Fruit fly (Drosophila melanogaster) whole organism, embryonic: ENCODE data around the gene Muc91C.
A peak's percentile ranks its signal among the peaks of the same experiment; 100 is the strongest.

Experiments used
- CG11085 ChIP-seq: fragments of 200-800 bp; sonication (Bioruptor generic); IDR thresholded peaks from 2 replicates; pipeline ENCODE4 v1.3.6; 2022; ENCODE audit warnings: missing biosample characterization, missing genetic modification characterization
- CG15269 ChIP-seq: fragments of 200-800 bp; sonication (Bioruptor generic); optimal IDR thresholded peaks from 2 replicates; lab custom pipeline; 2018; ENCODE audit warnings: missing biosample characterization, mild to moderate bottlenecking, missing genetic modification characterization, moderate library complexity
- CG1529 ChIP-seq: fragments of 200-800 bp; sonication (Bioruptor generic); optimal IDR thresholded peaks from 3 replicates; lab custom pipeline; 2018; ENCODE audit warnings: missing biosample characterization, missing genetic modification characterization
- CG1647 ChIP-seq: fragments of 200-800 bp; sonication (Bioruptor generic); optimal IDR thresholded peaks from 3 replicates; lab custom pipeline; 2016; ENCODE audit warnings: missing biosample characterization, missing genetic modification characterization
- CG17359 ChIP-seq: fragments of 200-800 bp; sonication (Bioruptor generic); optimal IDR thresholded peaks from 3 replicates; lab custom pipeline; 2018; ENCODE audit warnings: missing biosample characterization, mild to moderate bottlenecking, missing genetic modification characterization, moderate library complexity
- CG18262 ChIP-seq: fragments of 200-800 bp; optimal IDR thresholded peaks from 3 replicates; lab custom pipeline; 2019; ENCODE audit warnings: missing biosample characterization, mild to moderate bottlenecking, missing genetic modification characterization, moderate library complexity
- CG18764 ChIP-seq: fragments of 200-800 bp; sonication (Bioruptor generic); optimal IDR thresholded peaks from 3 replicates; lab custom pipeline; 2016; ENCODE audit warnings: missing biosample characterization, missing genetic modification characterization
- CG2875 ChIP-seq: fragments of 200-800 bp; sonication (Bioruptor generic); optimal IDR thresholded peaks from 2 replicates; lab custom pipeline; 2017; ENCODE audit warnings: missing biosample characterization, mild to moderate bottlenecking, missing genetic modification characterization, missing genetic modification reagents
- CG4404 ChIP-seq: fragments of 200-800 bp; sonication (Bioruptor generic); IDR thresholded peaks from 2 replicates; pipeline ENCODE4 v1.3.6; 2022; ENCODE audit warnings: missing biosample characterization, missing genetic modification characterization
- CG6254 ChIP-seq: fragments of 200-800 bp; sonication (Bioruptor generic); optimal IDR thresholded peaks from 3 replicates; lab custom pipeline; 2017; ENCODE audit warnings: mild to moderate bottlenecking, missing biosample characterization, missing genetic modification reagents, missing genetic modification characterization
- CG9817 ChIP-seq: fragments of 200-800 bp; sonication (Bioruptor generic); optimal IDR thresholded peaks from 2 replicates; lab custom pipeline; 2018; ENCODE audit warnings: missing biosample characterization, mild to moderate bottlenecking, missing genetic modification characterization, moderate library complexity
- D19A ChIP-seq: fragments of 200-800 bp; optimal IDR thresholded peaks from 3 replicates; lab custom pipeline; 2019; ENCODE audit warnings: missing biosample characterization, mild to moderate bottlenecking, missing genetic modification characterization, moderate library complexity
- Dad ChIP-seq: fragments of 200-800 bp; sonication (Bioruptor generic); optimal IDR thresholded peaks from 3 replicates; lab custom pipeline; 2016; ENCODE audit warnings: missing biosample characterization, missing genetic modification characterization
- Deaf1 ChIP-seq: fragments of 200-800 bp; optimal IDR thresholded peaks from 3 replicates; lab custom pipeline; 2019; ENCODE audit warnings: missing biosample characterization, mild to moderate bottlenecking, missing genetic modification characterization, moderate library complexity
- Dek ChIP-seq: fragments of 200-800 bp; sonication (Bioruptor generic); optimal IDR thresholded peaks from 3 replicates; lab custom pipeline; 2019; ENCODE audit warnings: missing biosample characterization, mild to moderate bottlenecking, missing genetic modification characterization, moderate library complexity
- Doc3 ChIP-seq: fragments of 200-800 bp; sonication (Bioruptor generic); IDR thresholded peaks from 3 replicates; pipeline ENCODE4 v1.3.6; 2022; ENCODE audit warnings: missing biosample characterization, missing genetic modification characterization; ENCODE audit not compliant: partially characterized antibody
- HLH4C ChIP-seq: fragments of 200-800 bp; sonication (Bioruptor generic); IDR thresholded peaks from 3 replicates; pipeline ENCODE4 v1.3.6; 2022; ENCODE audit warnings: missing biosample characterization, missing genetic modification characterization; ENCODE audit not compliant: partially characterized antibody
- Nf-YB ChIP-seq: fragments of 200-800 bp; sonication (Bioruptor generic); optimal IDR thresholded peaks from 3 replicates; lab custom pipeline; 2019; ENCODE audit warnings: missing biosample characterization, mild to moderate bottlenecking, missing genetic modification characterization, moderate library complexity
- Nf-YC ChIP-seq: fragments of 200-800 bp; optimal IDR thresholded peaks from 3 replicates; lab custom pipeline; 2019; ENCODE audit warnings: missing biosample characterization, mild to moderate bottlenecking, missing genetic modification characterization, moderate library complexity
- Opbp ChIP-seq: fragments of 200-800 bp; sonication (Bioruptor generic); IDR thresholded peaks from 3 replicates; pipeline ENCODE4 v1.3.6; 2022; ENCODE audit warnings: missing biosample characterization, missing genetic modification characterization; ENCODE audit not compliant: partially characterized antibody
- Pdp1 ChIP-seq, 2 experiments: fragments of 200-800 bp; sonication (Bioruptor generic); optimal IDR thresholded peaks; 3 replicates each; lab custom pipeline; 2016; ENCODE audit warnings: missing biosample characterization in 2 of 2, missing genetic modification characterization in 2 of 2, mild to moderate bottlenecking in 1 of 2, moderate library complexity in 1 of 2
- Sry-β ChIP-seq: fragments of 200-800 bp; sonication (Bioruptor generic); optimal IDR thresholded peaks from 2 replicates; lab custom pipeline; 2018; ENCODE audit warnings: missing biosample characterization, mild to moderate bottlenecking, missing genetic modification characterization, moderate library complexity
- TFAM ChIP-seq: fragments of 200-800 bp; sonication (Bioruptor generic); optimal IDR thresholded peaks from 2 replicates; lab custom pipeline; 2017; ENCODE audit warnings: missing biosample characterization, missing genetic modification characterization, inconsistent platforms
- Trl ChIP-seq, 3 experiments: fragments of >200 bp in 2 of 3; fragments of 200-800 bp in 1 of 3; sonication (Bioruptor generic) in 1 of 3; optimal IDR thresholded peaks; 2 replicates in 1 of 3; 3 replicates in 2 of 3; lab custom pipeline; 2016 to 2017; ENCODE audit warnings: missing biosample characterization in 1 of 3, missing genetic modification characterization in 1 of 3
- abd-A ChIP-seq: fragments of 200-800 bp; sonication (Bioruptor generic); optimal IDR thresholded peaks from 3 replicates; lab custom pipeline; 2019; ENCODE audit warnings: missing biosample characterization, mild to moderate bottlenecking, missing genetic modification characterization, moderate library complexity
- ci ChIP-seq: fragments of 200-800 bp; sonication (Bioruptor generic); IDR thresholded peaks from 3 replicates; pipeline ENCODE4 v1.3.6; 2022; ENCODE audit warnings: missing biosample characterization, missing genetic modification characterization
- crol ChIP-seq: fragments of 200-800 bp; sonication (Bioruptor generic); IDR thresholded peaks from 2 replicates; pipeline ENCODE4 v1.3.6; 2022; ENCODE audit warnings: missing biosample characterization, missing genetic modification characterization
- ewg ChIP-seq: fragments of 200-800 bp; sonication (Bioruptor generic); optimal IDR thresholded peaks from 3 replicates; lab custom pipeline; 2017; ENCODE audit warnings: mild to moderate bottlenecking, missing biosample characterization, missing genetic modification reagents, missing genetic modification characterization
- fd3F ChIP-seq: fragments of 200-800 bp; sonication (Bioruptor generic); optimal IDR thresholded peaks from 2 replicates; lab custom pipeline; 2018; ENCODE audit warnings: missing biosample characterization, mild to moderate bottlenecking, missing genetic modification characterization, moderate library complexity
- onecut ChIP-seq: fragments of 200-800 bp; sonication (Bioruptor generic); IDR thresholded peaks from 2 replicates; pipeline ENCODE4 v1.3.6; 2022; ENCODE audit warnings: missing biosample characterization, missing genetic modification characterization
- p53 ChIP-seq: fragments of 200-800 bp; sonication (Bioruptor generic); optimal IDR thresholded peaks from 2 replicates; lab custom pipeline; 2016; ENCODE audit warnings: missing biosample characterization, missing genetic modification characterization
- pan ChIP-seq, 4 experiments: fragments of >200 bp in 3 of 4; fragments of 200-800 bp in 1 of 4; sonication (Bioruptor generic) in 1 of 4; optimal IDR thresholded peaks in 3 of 4; IDR thresholded peaks in 1 of 4; 2 replicates each; pipeline versions ENCODE4 v1.3.6 to Lab custom; 2017 to 2022; ENCODE audit warnings: missing biosample characterization in 2 of 4, missing genetic modification characterization in 2 of 4, mixed read lengths in 1 of 4
- pfk ChIP-seq: fragments of 200-800 bp; sonication (Bioruptor generic); optimal IDR thresholded peaks from 2 replicates; lab custom pipeline; 2018; ENCODE audit warnings: missing biosample characterization, mild to moderate bottlenecking, missing genetic modification characterization, moderate library complexity
- rib ChIP-seq: fragments of 200-800 bp; sonication (Bioruptor generic); IDR thresholded peaks from 2 replicates; pipeline ENCODE4 v1.3.6; 2022; ENCODE audit warnings: missing biosample characterization, missing genetic modification characterization
- slbo ChIP-seq: fragments of 200-800 bp; sonication (Bioruptor generic); IDR thresholded peaks from 2 replicates; pipeline ENCODE4 v1.3.6; 2022; ENCODE audit warnings: missing biosample characterization, missing genetic modification characterization
- tgo ChIP-seq: fragments of 200-800 bp; sonication (Bioruptor generic); IDR thresholded peaks from 3 replicates; pipeline ENCODE4 v1.3.6; 2022; ENCODE audit warnings: missing biosample characterization, missing genetic modification characterization
- unpg ChIP-seq: fragments of 200-800 bp; sonication (Bioruptor generic); optimal IDR thresholded peaks from 3 replicates; lab custom pipeline; 2018; ENCODE audit warnings: missing biosample characterization, mild to moderate bottlenecking, missing genetic modification characterization, moderate library complexity
- z ChIP-seq: fragments of 200-800 bp; sonication (Bioruptor generic); IDR thresholded peaks from 3 replicates; pipeline ENCODE4 v1.3.6; 2022; ENCODE audit warnings: missing biosample characterization, missing genetic modification characterization

Gene Muc91C

dm6 chr3R:18707492-18707891 lies 15.0 kb upstream of the Muc91C start (continued):
- TF ChIP-seq HLH4C (GFP tag; lab: Robert Waterston, UW) (no peak), CG11085 (no peak), TFAM (GFP tag; lab: Kevin White, UChicago) (no peak), CG17359 (tag; lab: Kevin White, UChicago) (no peak), CG9817 (tag; lab: Kevin White, UChicago) (no peak), CG1647 (GFP tag; lab: Kevin White, UChicago) (no peak), pan (optimal IDR thresholded peaks at IDR 0.05; lab: Kevin White, UChicago) (no peak), pan (GFP tag; optimal IDR thresholded peaks at IDR 0.05 in 1 of 2, IDR thresholded peaks at IDR 0.05 in 1 of 2) (no peak), tgo (GFP tag; lab: Robert Waterston, UW) (no peak)

dm6 chr3R:18706289-18706688 lies 13.8 kb upstream of the Muc91C start:
- TF ChIP-seq D19A, result no peak
- TF ChIP-seq fd3F (GFP tag; lab: Kevin White, UChicago), result no peak
- TF ChIP-seq pfk (GFP tag; lab: Kevin White, UChicago), result peak; percentile 93
- TF ChIP-seq z, result no peak
- TF ChIP-seq rib (GFP tag; lab: Robert Waterston, UW), result no peak
- TF ChIP-seq Doc3 (GFP tag; lab: Robert Waterston, UW), result no peak
- TF ChIP-seq abd-A (tag; lab: Kevin White, UChicago), result peak; percentile 15
- no peak for TF ChIP-seq slbo (GFP tag; lab: Robert Waterston, UW)
- TF ChIP-seq Trl (optimal IDR thresholded peaks at IDR 0.05; lab: Kevin White, UChicago), result no peak
- no peak for TF ChIP-seq Trl (GFP tag; optimal IDR thresholded peaks at IDR 0.05; lab: Kevin White, UChicago)
- no peak for TF ChIP-seq p53 (GFP tag; lab: Kevin White, UChicago)
- peak; percentile 22 for TF ChIP-seq Deaf1 (tag; lab: Kevin White, UChicago)
- no peak for TF ChIP-seq Dek (tag; lab: Kevin White, UChicago)
- no peak for TF ChIP-seq CG2875 (GFP tag; lab: Kevin White, UChicago)
- TF ChIP-seq CG6254 (GFP tag; lab: Kevin White, UChicago), result no peak
- no peak for TF ChIP-seq CG15269 (tag; lab: Kevin White, UChicago)
- no peak for TF ChIP-seq Sry-β (GFP tag; lab: Kevin White, UChicago)
- TF ChIP-seq CG18764 (GFP tag; lab: Kevin White, UChicago), result no peak
- peak in 1 of 2 experiments; percentile 7 for TF ChIP-seq Pdp1 (GFP tag; optimal IDR thresholded peaks at IDR 0.05; lab: Kevin White, UChicago)
- no peak for TF ChIP-seq CG18262 (tag; lab: Kevin White, UChicago)
- no peak for TF ChIP-seq Dad (GFP tag; lab: Kevin White, UChicago)
- no peak for TF ChIP-seq CG4404 (GFP tag; lab: Robert Waterston, UW)

dm6 chr3R:18705150-18705549 lies 12.6 kb upstream of the Muc91C start, which contains the start of the genes ChAT and VAChT:
Gene ChAT (plus strand): TSS chr3R:18705501.
Gene VAChT (plus strand): TSS chr3R:18705501.
- TF ChIP-seq ewg (GFP tag; lab: Kevin White, UChicago) (peak; percentile 86), ci (GFP tag; lab: Robert Waterston, UW) (no peak), Nf-YB (GFP tag; lab: Kevin White, UChicago) (peak; percentile 74), Opbp (GFP tag; lab: Robert Waterston, UW) (no peak), Deaf1 (tag; lab: Kevin White, UChicago) (peak; percentile 31), unpg (no peak), Nf-YC (tag; lab: Kevin White, UChicago) (peak; percentile 87), abd-A (tag; lab: Kevin White, UChicago) (peak; percentile 71), pfk (GFP tag; lab: Kevin White, UChicago) (peak; percentile 55), crol (GFP tag; lab: Robert Waterston, UW) (peak; percentile 33; the same call in 1 of the 2 replicates), CG1529 (GFP tag; lab: Kevin White, UChicago) (no peak), onecut (peak; percentile 67; the same call in 1 of the 2 replicates)
